Fruit fly (Drosophila melanogaster): ENCODE data around the gene CG14451.
"Not testable (repeated sequence)": the region's sequence is repeated elsewhere in the genome, so short reads cannot be mapped to it uniquely, and the experiment has no call there.

- not testable (repeated sequence) for TF ChIP-seq usp (GFP tag; optimal IDR thresholded peaks at IDR 0.05); pan (optimal IDR thresholded peaks at IDR 0.05)
Measured at dm6 chr3L:22720694-22721270, 1.1 kb downstream of the CG14451 start, which contains the start of gene mael.

All from whole organism.